Fruit fly (Drosophila melanogaster): ENCODE measurements around the gene CG31391.

The CG31391 gene

dm6 chr3R:10677245-10677902, 27.5 kb downstream of the CG31391 start, which contains the start of gene CG6465 (continued):
- peak; percentile 76 for TF ChIP-seq CG13894 (tag; optimal IDR thresholded peaks at IDR 0.05)
- no peak for TF ChIP-seq oc (tag; optimal IDR thresholded peaks at IDR 0.05)
- peak; percentile 54 for TF ChIP-seq Ptx1 (GFP tag; IDR thresholded peaks at IDR 0.05)
- no peak for TF ChIP-seq CG18011 (GFP tag; optimal IDR thresholded peaks at IDR 0.05)
- no peak for TF ChIP-seq fru (optimal IDR thresholded peaks at IDR 0.05)
- peak; percentile 26 for TF ChIP-seq CG10979 (tag; optimal IDR thresholded peaks at IDR 0.05)
- peak; percentile 12 for TF ChIP-seq pzg (GFP tag; optimal IDR thresholded peaks at IDR 0.05)
- 0 out of 2 replicates have a peak, but pooled peaks have one; percentile 21 for TF ChIP-seq CG32532 (GFP tag; IDR thresholded peaks at IDR 0.05)
- TF ChIP-seq Side (GFP tag; optimal IDR thresholded peaks at IDR 0.05): no peak
- TF ChIP-seq CG9817 (tag; optimal IDR thresholded peaks at IDR 0.05): peak; percentile 8
- TF ChIP-seq CG7987 (GFP tag; optimal IDR thresholded peaks at IDR 0.05): peak; percentile 6
- TF ChIP-seq caup (GFP tag; optimal IDR thresholded peaks at IDR 0.05; ENCODE audit: severe bottlenecking): peak; percentile 19
- TF ChIP-seq CG12659 (GFP tag; optimal IDR thresholded peaks at IDR 0.05): peak; percentile 8
- peak; percentile 53; the same call in 2 of the 3 replicates for TF ChIP-seq row (GFP tag; IDR thresholded peaks at IDR 0.05)
- no peak for TF ChIP-seq pan (optimal IDR thresholded peaks at IDR 0.05)
- TF ChIP-seq pan (GFP tag; optimal IDR thresholded peaks at IDR 0.05 in 1 of 2, IDR thresholded peaks at IDR 0.05 in 1 of 2): peak in 1 of 2 experiments; percentile 18
- TF ChIP-seq btn (GFP tag; optimal IDR thresholded peaks at IDR 0.05): no peak
- no peak for TF ChIP-seq tio (GFP tag; optimal IDR thresholded peaks at IDR 0.05)
- TF ChIP-seq run (tag; optimal IDR thresholded peaks at IDR 0.05): no peak
- peak; percentile 57; the same call in 1 of the 3 replicates for TF ChIP-seq Opbp (GFP tag; IDR thresholded peaks at IDR 0.05; ENCODE audit: partially characterized antibody)
- TF ChIP-seq zfh2 (GFP tag; optimal IDR thresholded peaks at IDR 0.05): no peak
- TF ChIP-seq luna (GFP tag; optimal IDR thresholded peaks at IDR 0.05): no peak
- TF ChIP-seq CG4328 (GFP tag; optimal IDR thresholded peaks at IDR 0.05): no peak
- no peak for TF ChIP-seq CG11085 (GFP tag; IDR thresholded peaks at IDR 0.05)
- no peak for TF ChIP-seq mld (GFP tag; IDR thresholded peaks at IDR 0.05; ENCODE audit: partially characterized antibody)
- TF ChIP-seq E2f2 (GFP tag; IDR thresholded peaks at IDR 0.05): peak; percentile 47; the same call in 1 of the 2 replicates
- no peak for TF ChIP-seq hb (GFP tag; IDR thresholded peaks at IDR 0.05; ENCODE audit: partially characterized antibody)
- peak; percentile 4 for TF ChIP-seq crc (GFP tag; optimal IDR thresholded peaks at IDR 0.05)
- TF ChIP-seq CG6654 (GFP tag; optimal IDR thresholded peaks at IDR 0.05): no peak
- no peak for TF ChIP-seq CG10366 (GFP tag; IDR thresholded peaks at IDR 0.05)
- TF ChIP-seq Oli (tag; optimal IDR thresholded peaks at IDR 0.05): no peak
- TF ChIP-seq fd64A (GFP tag; optimal IDR thresholded peaks at IDR 0.05): no peak
- no peak for TF ChIP-seq CG3726 (GFP tag; IDR thresholded peaks at IDR 0.05)
- TF ChIP-seq ems (GFP tag; optimal IDR thresholded peaks at IDR 0.05): no peak
- TF ChIP-seq dm (GFP tag; optimal IDR thresholded peaks at IDR 0.05): no peak
- TF ChIP-seq trem (tag; optimal IDR thresholded peaks at IDR 0.05): peak; percentile 21
- no peak for TF ChIP-seq Optix (GFP tag; IDR thresholded peaks at IDR 0.05)
- TF ChIP-seq kay (GFP tag; optimal IDR thresholded peaks at IDR 0.05): no peak
- TF ChIP-seq CG10543 (GFP tag; optimal IDR thresholded peaks at IDR 0.05): peak; percentile 52
- peak; percentile 37 for TF ChIP-seq CG33213 (GFP tag; optimal IDR thresholded peaks at IDR 0.05)
- TF ChIP-seq jing (GFP tag; optimal IDR thresholded peaks at IDR 0.05): no peak
- TF ChIP-seq Gug (GFP tag; IDR thresholded peaks at IDR 0.05): no peak
- TF ChIP-seq CG8478 (optimal IDR thresholded peaks at IDR 0.05): peak; percentile 87
- TF ChIP-seq CG13296 (GFP tag; optimal IDR thresholded peaks at IDR 0.05): peak; percentile 9
- no peak for TF ChIP-seq NfI (GFP tag; optimal IDR thresholded peaks at IDR 0.05)
- TF ChIP-seq nmo (GFP tag; optimal IDR thresholded peaks at IDR 0.05): peak; percentile 35
- TF ChIP-seq CG5953 (GFP tag; IDR thresholded peaks at IDR 0.05): no peak
- TF ChIP-seq chn (GFP tag; optimal IDR thresholded peaks at IDR 0.05): no peak
- TF ChIP-seq Sry-β (GFP tag; optimal IDR thresholded peaks at IDR 0.05): no peak
- TF ChIP-seq CG7839 (tag; optimal IDR thresholded peaks at IDR 0.05): peak; percentile 38

Data from whole organism, embryonic.